Worm (Caenorhabditis elegans) whole organism, L1 larva: Measurements from ENCODE around the gene elpc-4.

Source experiments
- egl-13 ChIP-seq: sonication (generic microtip); optimal IDR thresholded peaks from 2 replicates; lab custom pipeline; 2016; ENCODE audit warnings: missing genotype, missing genetic modification reagents, missing genetic modification characterization, missing compliant biosample characterization
- elt-2 ChIP-seq: sonication (generic microtip); optimal IDR thresholded peaks from 2 replicates; lab custom pipeline; 2016; ENCODE audit warnings: missing genetic modification characterization, mild to moderate bottlenecking, inconsistent platforms, missing compliant biosample characterization, missing genetic modification reagents
- elt-3 ChIP-seq, 6 experiments: fragments of 150-350 bp in 1 of 6; sonication (generic microtip); optimal IDR thresholded peaks; 2 replicates each; lab custom pipeline; 2017 to 2018; ENCODE audit warnings: missing biosample characterization in 6 of 6, missing genetic modification characterization in 6 of 6, inconsistent platforms in 1 of 6
- jun-1 ChIP-seq: fragments of 150-350 bp; optimal IDR thresholded peaks from 2 replicates; lab custom pipeline; 2014; ENCODE audit warnings: missing biosample characterization, missing genetic modification reagents, missing genetic modification characterization
- lin-35 ChIP-seq, 2 experiments: fragments of 150-350 bp; optimal IDR thresholded peaks; 2 replicates each; lab custom pipeline; 2014; ENCODE audit warnings: missing biosample characterization in 2 of 2, missing genetic modification characterization in 2 of 2, missing genetic modification reagents in 2 of 2
- lir-3 ChIP-seq: sonication (generic microtip); optimal IDR thresholded peaks from 2 replicates; lab custom pipeline; 2016; ENCODE audit warnings: mild to moderate bottlenecking, missing genetic modification characterization, moderate library complexity, missing compliant biosample characterization; ENCODE audit not compliant: poor library complexity
- nhr-11 ChIP-seq: fragments of 150-350 bp; optimal IDR thresholded peaks from 2 replicates; lab custom pipeline; 2014; ENCODE audit warnings: missing biosample characterization, missing genetic modification characterization
- nhr-28 ChIP-seq: fragments of 150-350 bp; optimal IDR thresholded peaks from 2 replicates; lab custom pipeline; 2014; ENCODE audit warnings: missing biosample characterization, missing genetic modification characterization
- nhr-71 ChIP-seq: sonication (generic microtip); optimal IDR thresholded peaks from 2 replicates; lab custom pipeline; 2016; ENCODE audit warnings: mild to moderate bottlenecking, missing genetic modification characterization, moderate library complexity, missing compliant biosample characterization
- nhr-77 ChIP-seq: fragments of 150-350 bp; optimal IDR thresholded peaks from 2 replicates; lab custom pipeline; 2014; ENCODE audit warnings: missing biosample characterization, missing genetic modification characterization
- pqm-1 ChIP-seq: sonication (generic microtip); optimal IDR thresholded peaks from 3 replicates; lab custom pipeline; 2017; ENCODE audit warnings: missing biosample characterization, missing genetic modification characterization
- unc-130 ChIP-seq: fragments of 150-350 bp; optimal IDR thresholded peaks from 2 replicates; lab custom pipeline; 2017; ENCODE audit warnings: missing biosample characterization, missing genetic modification characterization, inconsistent platforms

DNA sequence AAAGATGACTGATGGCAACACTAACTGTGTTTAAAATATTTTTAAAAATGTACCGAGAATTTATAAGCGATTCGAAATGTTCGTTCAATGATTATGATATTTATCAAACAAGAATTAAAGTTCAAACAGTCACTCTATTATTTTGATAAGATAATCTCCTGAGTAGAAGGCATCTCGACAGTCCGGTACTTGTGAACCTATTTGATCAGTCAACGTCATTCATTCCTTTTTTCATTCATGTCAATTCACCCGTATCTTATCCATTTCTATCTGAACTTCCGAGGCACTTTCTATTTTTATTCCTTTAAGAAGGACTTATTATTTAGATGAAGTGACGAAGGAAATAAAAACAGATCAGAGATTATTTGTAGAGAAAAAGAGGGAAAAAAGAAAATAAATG lies 27.8 kb downstream of the elpc-4 start, which contains the start of gene nhr-258:
- TF ChIP-seq lir-3 (tag; lab: Kevin White, UChicago) (no peak), nhr-11 (tag; lab: Kevin White, UChicago) (no peak), lin-35 (GFP tag; optimal IDR thresholded peaks at IDR 0.05; lab: Kevin White, UChicago) (no peak), unc-130 (no peak), jun-1 (no peak), pqm-1 (tag; lab: Kevin White, UChicago) (no peak), elt-3 (tag; optimal IDR thresholded peaks at IDR 0.05; lab: Kevin White, UChicago) (peak in 4 of 6 experiments; percentile 59 to 66 (median 63)), nhr-28 (tag; lab: Kevin White, UChicago) (no peak), nhr-71 (peak; percentile 38), egl-13 (tag; lab: Kevin White, UChicago) (no peak), nhr-77 (tag; lab: Kevin White, UChicago) (no peak), elt-2 (tag; lab: Kevin White, UChicago) (no peak)
